Worm (Caenorhabditis elegans): ENCODE data around the gene lad-2.

- TF ChIP-seq nhr-25 (tag; optimal IDR thresholded peaks at IDR 0.05) (no peak), pqm-1 (tag; optimal IDR thresholded peaks at IDR 0.05) (no peak), fos-1 (tag; optimal IDR thresholded peaks at IDR 0.05) (no peak), ceh-9 (tag; optimal IDR thresholded peaks at IDR 0.05) (no peak), lin-15B (tag; optimal IDR thresholded peaks at IDR 0.05) (no peak), tbx-2 (tag; optimal IDR thresholded peaks at IDR 0.05) (no peak), unc-39 (tag; optimal IDR thresholded peaks at IDR 0.05) (no peak), snpc-4 (tag; optimal IDR thresholded peaks at IDR 0.05) (no peak), nhr-237 (tag; optimal IDR thresholded peaks at IDR 0.05) (no peak)
These were observed 63.7 kb downstream of the lad-2 start for ce11 chrIV:2914545-2914944.

All from whole organism, L3 larva.